Worm (Caenorhabditis elegans) whole organism, L2 larva: Measurements from ENCODE around the gene skr-13.
A peak's percentile ranks its signal among the peaks of the same experiment; 100 is the strongest.

Experiments used
- R02D3.7 ChIP-seq: fragments of 150-350 bp; optimal IDR thresholded peaks from 2 replicates; lab custom pipeline; 2014; ENCODE audit warnings: missing biosample characterization, missing genetic modification characterization
- Y55F3AM.14 ChIP-seq: fragments of 200-800 bp; sonication (Bioruptor generic); optimal IDR thresholded peaks from 2 replicates; lab custom pipeline; 2018; ENCODE audit warnings: mild to moderate bottlenecking, missing genetic modification characterization, missing compliant biosample characterization
- ZK546.5 ChIP-seq: sonication (generic microtip); optimal IDR thresholded peaks from 2 replicates; lab custom pipeline; 2017; ENCODE audit warnings: missing biosample characterization, missing genetic modification characterization
- aly-2 ChIP-seq: fragments of 150-350 bp; optimal IDR thresholded peaks from 2 replicates; lab custom pipeline; 2014; ENCODE audit warnings: missing biosample characterization, missing genetic modification characterization
- ama-1 ChIP-seq: fragments of 150-350 bp; optimal IDR thresholded peaks from 2 replicates; lab custom pipeline; 2018; ENCODE audit warnings: inconsistent platforms
- ceh-82 ChIP-seq: fragments of 150-350 bp; optimal IDR thresholded peaks from 2 replicates; lab custom pipeline; 2014; ENCODE audit warnings: missing biosample characterization, missing genetic modification characterization
- crh-2 ChIP-seq: sonication (generic microtip); optimal IDR thresholded peaks from 2 replicates; lab custom pipeline; 2017; ENCODE audit warnings: missing biosample characterization, missing genetic modification characterization
- dmd-4 ChIP-seq: sonication (generic microtip); optimal IDR thresholded peaks from 2 replicates; lab custom pipeline; 2017; ENCODE audit warnings: missing biosample characterization, missing genetic modification characterization
- egl-27 ChIP-seq: sonication (generic microtip); optimal IDR thresholded peaks from 3 replicates; lab custom pipeline; 2017; ENCODE audit warnings: missing biosample characterization, missing genetic modification reagents, missing genetic modification characterization
- elt-1 ChIP-seq: fragments of 150-350 bp; optimal IDR thresholded peaks from 2 replicates; lab custom pipeline; 2014; ENCODE audit warnings: missing biosample characterization, missing genetic modification characterization
- elt-3 ChIP-seq: sonication (generic microtip); optimal IDR thresholded peaks from 2 replicates; lab custom pipeline; 2017; ENCODE audit warnings: missing biosample characterization, missing genetic modification characterization
- fos-1 ChIP-seq: fragments of 150-350 bp; optimal IDR thresholded peaks from 2 replicates; lab custom pipeline; 2014; ENCODE audit warnings: missing biosample characterization, missing genetic modification characterization
- lin-11 ChIP-seq: fragments of 150-350 bp; sonication (generic microtip); optimal IDR thresholded peaks from 2 replicates; lab custom pipeline; 2014; ENCODE audit warnings: missing biosample characterization, missing genetic modification characterization, inconsistent platforms, mixed read lengths
- lin-13 ChIP-seq: fragments of 150-350 bp; optimal IDR thresholded peaks from 2 replicates; lab custom pipeline; 2014; ENCODE audit warnings: missing biosample characterization, missing genetic modification reagents, missing genetic modification characterization
- lsy-2 ChIP-seq, 2 experiments: fragments of 150-350 bp in 1 of 2; sonication (generic microtip) in 1 of 2; optimal IDR thresholded peaks; 2 replicates each; lab custom pipeline; 2014 to 2017; ENCODE audit warnings: missing biosample characterization in 2 of 2, missing genetic modification characterization in 2 of 2
- mab-5 ChIP-seq: fragments of 150-350 bp; optimal IDR thresholded peaks from 2 replicates; lab custom pipeline; 2014; ENCODE audit warnings: missing biosample characterization, missing genetic modification characterization
- mbf-1 ChIP-seq: sonication (generic microtip); optimal IDR thresholded peaks from 2 replicates; lab custom pipeline; 2017; ENCODE audit warnings: missing biosample characterization, missing genetic modification characterization
- mdl-1 ChIP-seq, 2 experiments: fragments of 150-350 bp in 1 of 2; sonication (generic microtip) in 1 of 2; optimal IDR thresholded peaks; 2 replicates each; lab custom pipeline; 2017; ENCODE audit warnings: missing biosample characterization in 2 of 2, missing genetic modification characterization in 2 of 2
- nhr-10 ChIP-seq: sonication (generic microtip); optimal IDR thresholded peaks from 2 replicates; lab custom pipeline; 2017; ENCODE audit warnings: missing biosample characterization, missing genetic modification characterization
- nhr-11 ChIP-seq: fragments of 150-350 bp; optimal IDR thresholded peaks from 2 replicates; lab custom pipeline; 2014; ENCODE audit warnings: missing biosample characterization, missing genetic modification characterization
- nhr-12 ChIP-seq: fragments of 150-350 bp; optimal IDR thresholded peaks from 2 replicates; lab custom pipeline; 2014; ENCODE audit warnings: missing biosample characterization, missing genetic modification characterization
- nhr-25 ChIP-seq: fragments of 150-350 bp; sonication (generic microtip); optimal IDR thresholded peaks from 3 replicates; lab custom pipeline; 2014; ENCODE audit warnings: missing biosample characterization, missing genetic modification characterization
- peb-1 ChIP-seq: fragments of 150-350 bp; optimal IDR thresholded peaks from 2 replicates; lab custom pipeline; 2014; ENCODE audit warnings: missing biosample characterization, missing genetic modification characterization
- sem-4 ChIP-seq: fragments of 150-350 bp; optimal IDR thresholded peaks from 2 replicates; lab custom pipeline; 2014; ENCODE audit warnings: missing biosample characterization, missing genetic modification reagents, missing genetic modification characterization
- skn-1 ChIP-seq: sonication (generic microtip); optimal IDR thresholded peaks from 2 replicates; lab custom pipeline; 2017; ENCODE audit warnings: missing biosample characterization, missing genetic modification characterization
- sma-3 ChIP-seq: sonication (generic microtip); optimal IDR thresholded peaks from 2 replicates; lab custom pipeline; 2016; ENCODE audit warnings: missing genetic modification reagents, missing genetic modification characterization, missing compliant biosample characterization
- sma-9 ChIP-seq, 2 experiments: fragments of 150-350 bp in 1 of 2; sonication (generic microtip) in 1 of 2; optimal IDR thresholded peaks; 2 replicates each; lab custom pipeline; 2014 to 2016; ENCODE audit warnings: missing genetic modification characterization in 2 of 2, mild to moderate bottlenecking in 1 of 2, missing biosample characterization in 1 of 2, missing compliant biosample characterization in 1 of 2, missing genetic modification reagents in 1 of 2, moderate library complexity in 1 of 2
- snpc-4 ChIP-seq: fragments of 150-350 bp; optimal IDR thresholded peaks from 2 replicates; lab custom pipeline; 2014; ENCODE audit warnings: missing biosample characterization, missing genetic modification characterization
- unc-39 ChIP-seq: fragments of 150-350 bp; optimal IDR thresholded peaks from 2 replicates; lab custom pipeline; 2014; ENCODE audit warnings: missing biosample characterization, missing genetic modification characterization
- ztf-1 ChIP-seq: fragments of 200-800 bp; sonication (Bioruptor generic); conservative IDR thresholded peaks from 2 replicates; pipeline ENCODE4 v1.3.6; 2022; ENCODE audit warnings: missing genetic modification characterization, missing compliant biosample characterization

The skr-13 gene

ce11 chrIV:17193491-17193890 is 31.1 kb upstream of the skr-13 start:
- TF ChIP-seq mbf-1 (tag; lab: Kevin White, UChicago) (no peak), nhr-10 (tag; lab: Kevin White, UChicago) (no peak), elt-3 (tag; lab: Kevin White, UChicago) (no peak), skn-1 (no peak), ztf-1 (GFP tag; lab: Robert Waterston, UW) (no peak), nhr-12 (tag; lab: Kevin White, UChicago) (no peak)

- TF ChIP-seq skn-1 (no peak), nhr-12 (tag; lab: Kevin White, UChicago) (no peak), ceh-82 (tag; lab: Kevin White, UChicago) (no peak), elt-1 (no peak), lin-13 (GFP tag; lab: Kevin White, UChicago) (no peak), unc-39 (no peak), lin-11 (tag; lab: Kevin White, UChicago) (no peak), sem-4 (no peak)
These were observed 29.4 kb upstream of the skr-13 start, which contains the start of gene flp-17 for ce11 chrIV:17191791-17192190. TSS of gene flp-17 (minus strand) at chrIV:17191891.

- TF ChIP-seq lin-11 (tag; lab: Kevin White, UChicago) = no peak
- TF ChIP-seq egl-27 (tag; lab: Kevin White, UChicago) = no peak
- no peak for TF ChIP-seq nhr-25 (tag; lab: Kevin White, UChicago)
- no peak for TF ChIP-seq dmd-4 (tag; lab: Kevin White, UChicago)
- no peak for TF ChIP-seq elt-1
- no peak for TF ChIP-seq mab-5
- TF ChIP-seq crh-2 = no peak
- no peak for TF ChIP-seq ceh-82 (tag; lab: Kevin White, UChicago)
- no peak for TF ChIP-seq snpc-4 (tag; lab: Kevin White, UChicago)
- no peak for TF ChIP-seq mbf-1 (tag; lab: Kevin White, UChicago)
- TF ChIP-seq ama-1 (lab: Kevin White, UChicago) = no peak
- TF ChIP-seq, all 48 proteins: peak for 0
These were observed 26.8 kb upstream of the skr-13 start for ce11 chrIV:17189193-17189592.

- TF ChIP-seq fos-1 (tag; lab: Kevin White, UChicago) (no peak), skn-1 (no peak), peb-1 (tag; lab: Kevin White, UChicago) (no peak), mdl-1 (tag; optimal IDR thresholded peaks at IDR 0.05; lab: Kevin White, UChicago) (no peak), nhr-25 (tag; lab: Kevin White, UChicago) (no peak), mab-5 (no peak), lsy-2 (tag; optimal IDR thresholded peaks at IDR 0.05; lab: Kevin White, UChicago) (no peak), sma-9 (GFP tag; optimal IDR thresholded peaks at IDR 0.05; lab: Kevin White, UChicago) (no peak), sma-9 (tag; optimal IDR thresholded peaks at IDR 0.05; lab: Kevin White, UChicago) (no peak)
- TF ChIP-seq, all 48 proteins: peak for 0
These were observed 21.2 kb upstream of the skr-13 start, which contains the start of gene col-138 for ce11 chrIV:17183629-17184028. TSS of gene col-138 (minus strand) at chrIV:17183729.

- TF ChIP-seq ZK546.5 = no peak
- no peak for TF ChIP-seq dmd-4 (tag; lab: Kevin White, UChicago)
- TF ChIP-seq egl-27 (tag; lab: Kevin White, UChicago) = no peak
- TF ChIP-seq snpc-4 (tag; lab: Kevin White, UChicago) = no peak
- no peak for TF ChIP-seq nhr-11 (tag; lab: Kevin White, UChicago)
- TF ChIP-seq sem-4 = no peak
- no peak for TF ChIP-seq nhr-12 (tag; lab: Kevin White, UChicago)
- TF ChIP-seq, all 48 proteins: peak for 0
These were observed 20.7 kb upstream of the skr-13 start for ce11 chrIV:17183032-17183608.

ce11 chrIV:17179565-17179964 is 17.1 kb upstream of the skr-13 start:
- TF ChIP-seq ama-1 (lab: Kevin White, UChicago) (no peak), Y55F3AM.14 (GFP tag; lab: Kevin White, UChicago) (no peak), fos-1 (tag; lab: Kevin White, UChicago) (peak; percentile 18)

- TF ChIP-seq lin-11 (tag; lab: Kevin White, UChicago) (no peak), ceh-82 (tag; lab: Kevin White, UChicago) (no peak), aly-2 (tag; lab: Kevin White, UChicago) (no peak), fos-1 (tag; lab: Kevin White, UChicago) (peak; percentile 35), mab-5 (no peak), sma-3 (GFP tag; lab: Kevin White, UChicago) (no peak), R02D3.7 (tag; lab: Kevin White, UChicago) (no peak)
These were observed 16.7 kb upstream of the skr-13 start for ce11 chrIV:17179071-17179470.
